Fruit fly (Drosophila melanogaster) whole organism, prepupa: ENCODE data around the gene CG14327.

Source experiments
- CG1621 ChIP-seq: fragments of 200-800 bp; sonication (Bioruptor generic); optimal IDR thresholded peaks from 3 replicates; lab custom pipeline; 2018; ENCODE audit warnings: missing biosample characterization, mild to moderate bottlenecking, missing genetic modification characterization
- fd59A ChIP-seq: fragments of 200-800 bp; sonication (Bioruptor generic); optimal IDR thresholded peaks from 2 replicates; lab custom pipeline; 2017; ENCODE audit warnings: missing biosample characterization, mild to moderate bottlenecking, missing genetic modification characterization, missing genetic modification reagents

DNA sequence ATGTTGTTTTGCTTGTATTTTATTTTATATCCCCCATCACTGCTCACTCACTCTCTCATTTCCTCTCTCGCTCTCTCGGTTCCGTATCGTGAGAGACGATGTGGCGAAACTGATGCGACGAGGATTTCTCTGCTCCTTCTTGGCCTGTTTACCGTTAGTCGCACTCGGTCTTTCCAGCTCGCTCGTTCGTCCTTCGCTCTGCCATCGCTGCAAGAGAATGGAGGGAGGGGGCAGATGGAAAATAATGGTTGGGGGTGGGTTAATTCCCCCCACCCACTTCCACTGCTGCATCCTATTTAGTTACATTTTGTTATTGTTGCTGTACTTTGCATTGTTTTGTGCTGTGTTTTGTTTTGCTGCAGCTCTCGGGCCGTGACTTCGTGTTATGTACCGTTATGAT lies 40.4 kb downstream of the CG14327 start:
- no peak for TF ChIP-seq CG1621 (tag; lab: Kevin White, UChicago)
- TF ChIP-seq fd59A (GFP tag; lab: Kevin White, UChicago) = no peak
